Fruit fly (Drosophila melanogaster): ENCODE measurements around the gene MEP-1.

Gene MEP-1

DNA sequence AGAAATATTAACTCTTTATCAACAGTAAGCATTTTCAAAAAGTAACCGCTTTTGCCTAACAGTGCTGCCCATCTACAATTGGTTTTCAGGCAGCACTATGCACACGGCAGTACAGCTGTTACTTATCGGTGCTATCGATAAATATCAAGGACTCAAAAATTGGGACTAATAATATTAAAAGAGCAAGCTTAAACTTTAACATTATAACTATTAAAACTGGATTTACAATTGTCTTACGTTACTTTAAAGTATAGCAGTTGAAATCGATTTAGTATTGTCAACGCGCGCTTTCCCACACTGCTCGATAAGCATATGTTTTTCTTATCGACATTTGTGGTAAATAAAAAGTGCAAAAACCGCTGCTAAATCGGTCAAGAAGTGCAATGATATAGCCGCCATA, at the start of gene MEP-1, which contains the start of gene CG42245:
Gene MEP-1 (plus strand): TSS at position 310 of the 400 bp plus-strand sequence.
Gene CG42245 (plus strand): TSS at position 310 of the 400 bp plus-strand sequence.
- TF ChIP-seq CG8478 (optimal IDR thresholded peaks at IDR 0.05) = no peak
- no peak for TF ChIP-seq usp (GFP tag; optimal IDR thresholded peaks at IDR 0.05)
- TF ChIP-seq EcR (GFP tag; optimal IDR thresholded peaks at IDR 0.05) = no peak
- TF ChIP-seq pan (optimal IDR thresholded peaks at IDR 0.05) = no peak
- TF ChIP-seq Dll (optimal IDR thresholded peaks at IDR 0.05) = no peak
- TF ChIP-seq psq (optimal IDR thresholded peaks at IDR 0.05) = no peak

DNA sequence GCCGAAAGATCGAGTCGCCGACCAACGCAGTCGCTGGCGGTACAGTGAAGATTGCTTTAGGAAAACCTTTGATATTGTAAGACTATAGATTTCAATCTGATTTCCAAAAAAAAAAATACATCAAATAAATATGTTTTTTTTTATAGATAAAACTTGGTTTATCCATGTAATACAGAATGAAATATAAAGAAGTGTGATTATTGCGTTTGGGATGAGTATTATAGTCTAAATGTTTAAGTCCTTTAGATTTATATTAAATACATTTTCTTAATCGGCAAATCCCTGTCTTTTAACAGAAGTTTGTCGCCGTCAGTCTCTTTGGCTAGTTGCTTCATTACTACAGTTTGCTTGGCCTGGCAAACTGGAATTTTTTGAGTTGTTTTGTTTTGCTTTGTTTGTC, 49.7 kb upstream of the MEP-1 start:
- no peak for TF ChIP-seq CG8478 (optimal IDR thresholded peaks at IDR 0.05)
- TF ChIP-seq EcR (GFP tag; optimal IDR thresholded peaks at IDR 0.05) = no peak
- no peak for TF ChIP-seq pan (optimal IDR thresholded peaks at IDR 0.05)
- no peak for TF ChIP-seq Dll (optimal IDR thresholded peaks at IDR 0.05)
- no peak for TF ChIP-seq psq (optimal IDR thresholded peaks at IDR 0.05)
- no peak for TF ChIP-seq usp (GFP tag; optimal IDR thresholded peaks at IDR 0.05)

DNA sequence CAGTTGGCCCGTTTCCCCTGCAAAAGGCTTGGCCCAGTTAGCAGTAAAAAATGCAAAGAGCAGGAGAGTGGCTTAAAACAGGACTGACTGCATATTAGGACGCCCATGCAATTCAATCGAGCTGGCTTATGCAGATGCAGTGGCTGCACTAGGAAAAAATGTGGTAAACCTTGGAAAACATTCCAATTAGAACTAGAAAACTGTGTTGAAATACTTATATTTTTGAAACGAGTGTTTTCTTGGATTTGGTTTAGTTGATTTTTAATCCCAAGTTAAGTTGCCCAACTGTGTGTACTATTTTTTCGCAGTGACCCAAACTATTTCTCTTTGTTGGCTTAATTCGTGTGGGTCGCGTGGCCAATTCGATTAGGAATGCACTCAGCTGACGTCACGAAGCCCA, 49.2 kb upstream of the MEP-1 start:
- TF ChIP-seq Dll (optimal IDR thresholded peaks at IDR 0.05) (no peak), psq (optimal IDR thresholded peaks at IDR 0.05) (no peak), CG8478 (optimal IDR thresholded peaks at IDR 0.05) (no peak), EcR (GFP tag; optimal IDR thresholded peaks at IDR 0.05) (no peak), pan (optimal IDR thresholded peaks at IDR 0.05) (no peak), usp (GFP tag; optimal IDR thresholded peaks at IDR 0.05) (no peak)

DNA sequence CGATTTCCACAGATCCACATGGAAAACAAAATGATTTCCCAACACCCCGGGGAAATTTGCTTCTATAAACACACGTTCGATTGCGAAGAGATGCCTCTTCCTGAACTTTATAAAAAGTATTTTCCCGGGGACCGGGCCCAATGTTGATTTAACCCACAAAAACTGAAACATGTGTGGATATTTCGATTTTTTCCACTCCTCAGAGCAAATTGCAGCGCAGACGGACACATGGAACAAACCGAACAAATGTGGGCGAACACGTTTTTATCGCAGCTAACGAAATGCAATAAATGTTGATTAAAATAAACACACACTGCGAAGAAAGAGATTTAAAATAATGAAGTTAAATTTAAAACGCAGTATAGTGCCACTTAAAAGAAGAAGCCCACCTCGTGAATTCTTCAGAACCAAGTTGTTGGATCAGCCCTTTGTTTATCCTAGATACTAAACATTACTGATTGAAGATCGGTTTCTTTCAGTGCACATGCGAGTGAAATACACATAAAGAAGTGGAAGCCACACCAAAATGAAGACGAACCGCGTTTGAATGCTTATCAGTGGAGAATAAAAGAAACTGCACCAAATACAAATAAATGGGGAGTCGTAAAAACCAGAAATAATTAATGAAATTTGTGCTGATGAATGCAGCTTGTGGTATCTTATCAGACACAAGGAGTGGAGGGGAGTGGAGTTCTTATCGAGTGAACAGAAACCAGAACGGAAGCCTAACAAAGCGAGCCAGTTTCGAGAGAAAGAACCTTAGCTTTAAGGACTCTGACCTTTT, 48.6 kb upstream of the MEP-1 start:
- TF ChIP-seq usp (GFP tag; optimal IDR thresholded peaks at IDR 0.05) (no peak), EcR (GFP tag; optimal IDR thresholded peaks at IDR 0.05) (peak in 1 of 2 experiments; percentile 42)

DNA sequence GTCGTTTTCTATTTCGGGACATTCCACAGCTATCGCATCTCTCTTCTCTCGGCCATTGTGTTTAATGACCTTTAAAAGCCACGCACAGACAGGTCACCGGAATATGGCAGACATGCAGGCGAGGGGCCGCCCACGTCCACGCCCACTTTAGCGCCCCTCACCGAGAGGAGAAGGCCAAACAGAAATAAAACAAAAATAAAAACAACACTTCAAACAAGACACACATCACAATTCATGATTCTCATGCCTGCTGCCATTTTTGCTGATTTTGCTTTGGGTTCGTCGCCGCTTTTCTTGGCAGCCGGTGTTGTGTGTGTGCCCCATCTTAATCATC, 48.0 kb upstream of the MEP-1 start:
- TF ChIP-seq EcR (GFP tag; optimal IDR thresholded peaks at IDR 0.05) = peak in 1 of 2 experiments; percentile 60
- no peak for TF ChIP-seq usp (GFP tag; optimal IDR thresholded peaks at IDR 0.05)

DNA sequence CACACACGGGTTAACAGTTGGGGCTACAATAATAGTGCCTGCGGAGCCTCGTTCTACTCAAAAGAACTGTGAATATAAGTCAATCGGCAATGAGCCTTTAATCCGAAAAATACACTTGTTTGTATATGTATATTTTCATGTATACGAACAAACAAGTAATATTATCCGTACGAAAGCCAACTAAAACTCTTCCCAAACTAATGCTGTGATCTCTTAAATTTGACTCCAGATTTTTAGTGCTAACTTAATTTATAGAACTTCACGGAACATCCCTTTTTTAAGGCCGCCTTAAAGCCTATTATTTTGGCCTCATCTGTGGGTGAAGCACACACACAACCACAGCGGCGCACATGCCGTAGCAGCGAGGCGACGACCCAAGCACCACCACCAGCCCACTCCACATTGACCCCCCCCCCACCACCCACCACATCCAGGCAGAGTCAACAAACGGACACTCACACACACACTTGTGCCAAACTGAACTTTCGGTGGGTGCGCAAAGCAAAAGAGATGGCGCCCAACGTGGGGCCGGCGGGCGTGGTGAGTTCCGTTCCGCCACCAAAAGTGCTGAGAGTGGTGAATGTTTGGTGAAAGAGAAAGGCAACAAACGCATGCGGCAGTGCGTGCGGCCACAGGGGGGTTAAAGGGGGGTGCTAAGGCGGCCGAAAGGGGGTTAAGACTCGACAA, 47.3 kb upstream of the MEP-1 start:
- peak in 1 of 2 experiments; percentile 59 for TF ChIP-seq EcR (GFP tag; optimal IDR thresholded peaks at IDR 0.05)
- no peak for TF ChIP-seq CG8478 (optimal IDR thresholded peaks at IDR 0.05)
- TF ChIP-seq pan (optimal IDR thresholded peaks at IDR 0.05) = no peak
- no peak for TF ChIP-seq usp (GFP tag; optimal IDR thresholded peaks at IDR 0.05)
- TF ChIP-seq psq (optimal IDR thresholded peaks at IDR 0.05) = no peak
- TF ChIP-seq Dll (optimal IDR thresholded peaks at IDR 0.05) = no peak

DNA sequence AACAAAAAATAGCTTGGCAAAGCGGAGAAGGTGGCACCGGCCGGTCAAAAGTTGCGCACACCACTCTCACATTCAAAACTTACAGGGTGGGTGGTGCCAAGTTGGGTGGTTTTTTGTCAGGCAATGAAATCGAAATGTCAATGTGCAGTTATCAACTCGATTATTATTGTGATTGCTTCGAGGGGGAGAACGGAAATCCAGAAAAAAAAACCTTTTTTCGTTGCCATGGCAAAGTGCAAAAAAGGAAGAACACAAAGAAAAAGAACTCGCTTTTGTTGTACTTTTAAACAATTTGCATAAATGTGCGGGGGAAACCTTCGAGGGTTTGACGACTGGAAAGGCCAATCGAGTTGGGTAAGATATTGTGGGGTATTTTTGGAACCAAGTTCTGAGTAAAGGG, 46.7 kb upstream of the MEP-1 start:
- TF ChIP-seq psq (optimal IDR thresholded peaks at IDR 0.05) (no peak), CG8478 (optimal IDR thresholded peaks at IDR 0.05) (no peak), EcR (GFP tag; optimal IDR thresholded peaks at IDR 0.05) (no peak), usp (GFP tag; optimal IDR thresholded peaks at IDR 0.05) (no peak), pan (optimal IDR thresholded peaks at IDR 0.05) (no peak), Dll (optimal IDR thresholded peaks at IDR 0.05) (no peak)

DNA sequence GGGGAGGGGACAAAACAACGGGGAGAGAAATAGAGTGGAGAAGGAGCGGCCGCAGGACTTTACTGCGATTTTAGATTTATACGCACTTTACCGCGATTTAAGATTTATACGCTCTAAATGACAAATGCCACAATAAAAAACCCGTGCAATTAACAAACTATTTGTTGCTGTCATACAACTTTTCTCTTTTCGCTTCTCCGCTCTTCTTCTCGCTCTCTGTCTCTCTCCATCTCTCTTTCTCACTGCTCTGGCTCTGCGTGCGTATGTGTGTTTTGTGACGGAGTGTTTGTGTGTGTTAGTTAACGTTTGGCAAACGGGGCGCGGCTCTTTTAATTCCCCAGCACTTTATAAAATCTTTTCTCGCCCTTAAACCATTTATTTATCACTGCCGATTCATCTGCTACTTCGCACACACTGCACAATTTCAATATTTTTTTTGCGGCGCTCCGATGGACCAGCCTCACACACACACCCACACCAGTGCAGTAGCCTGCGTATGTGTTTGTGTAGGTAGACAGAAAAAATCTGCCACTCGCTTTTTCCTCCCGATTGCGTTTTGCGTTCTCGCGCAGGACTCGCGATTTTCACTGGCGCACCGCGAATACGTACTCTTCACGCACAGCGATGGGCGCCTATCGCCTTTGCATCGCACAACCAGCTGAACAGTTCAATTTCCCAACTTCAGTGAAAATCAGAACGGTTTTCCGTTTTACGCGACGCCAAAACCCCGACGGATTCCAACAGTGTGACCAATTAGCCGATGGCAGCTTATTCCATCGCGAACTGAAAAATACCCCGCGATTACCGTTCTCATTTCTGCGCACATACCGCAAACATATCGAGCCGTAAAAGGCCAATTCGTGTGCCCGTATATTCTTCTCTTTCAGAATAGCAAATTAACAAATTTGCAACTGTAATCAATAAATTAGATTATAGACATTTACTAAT, 45.4 kb upstream of the MEP-1 start, which contains the start of gene msn:
Gene msn (minus strand): TSS at position 747 of the 948 bp plus-strand sequence.
- TF ChIP-seq psq (optimal IDR thresholded peaks at IDR 0.05) = no peak
- peak; percentile 7 for TF ChIP-seq CG8478 (optimal IDR thresholded peaks at IDR 0.05)
- TF ChIP-seq usp (GFP tag; optimal IDR thresholded peaks at IDR 0.05) = no peak
- TF ChIP-seq pan (optimal IDR thresholded peaks at IDR 0.05) = no peak

DNA sequence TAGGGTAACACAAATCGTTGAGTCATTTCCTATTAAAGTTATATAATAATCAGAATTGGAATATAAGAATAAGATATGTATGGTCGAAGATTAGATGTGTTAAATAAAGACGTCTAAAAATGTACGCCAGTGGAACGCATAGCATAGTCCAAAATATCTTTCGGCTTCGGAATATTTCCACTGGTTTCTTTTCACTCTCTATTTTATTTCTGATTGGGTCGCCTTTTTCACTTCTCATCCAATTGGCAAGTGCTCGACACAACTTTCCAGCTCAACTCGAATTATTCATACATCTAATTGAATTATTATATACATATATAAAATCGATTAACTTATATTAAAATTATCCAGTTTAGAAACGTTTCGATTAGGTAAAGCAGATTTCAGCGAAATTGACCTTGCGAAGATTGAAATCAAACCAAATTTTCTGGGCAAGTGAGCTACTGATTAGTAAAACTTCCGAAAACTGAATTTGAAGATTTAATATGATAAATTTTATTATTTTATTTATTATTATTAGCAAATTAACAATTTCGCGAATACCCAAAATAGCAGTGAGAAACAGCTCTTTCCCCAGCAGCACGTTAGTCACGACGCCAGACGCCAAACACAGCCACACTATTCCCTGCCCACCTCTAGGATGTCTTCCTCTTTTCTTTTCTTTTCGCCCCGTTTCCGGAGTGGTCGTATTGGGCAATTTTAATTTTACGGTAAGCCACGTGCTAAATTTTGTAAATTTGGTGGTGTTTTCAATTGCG, 44.5 kb upstream of the MEP-1 start, which contains the start of gene RpL8:
Gene RpL8 (plus strand): TSS at position 653 of the 758 bp plus-strand sequence.
- TF ChIP-seq CG8478 (optimal IDR thresholded peaks at IDR 0.05) (no peak), usp (GFP tag; optimal IDR thresholded peaks at IDR 0.05) (no peak), pan (optimal IDR thresholded peaks at IDR 0.05) (no peak), EcR (GFP tag; optimal IDR thresholded peaks at IDR 0.05) (no peak), Dll (optimal IDR thresholded peaks at IDR 0.05) (no peak), psq (optimal IDR thresholded peaks at IDR 0.05) (no peak)

DNA sequence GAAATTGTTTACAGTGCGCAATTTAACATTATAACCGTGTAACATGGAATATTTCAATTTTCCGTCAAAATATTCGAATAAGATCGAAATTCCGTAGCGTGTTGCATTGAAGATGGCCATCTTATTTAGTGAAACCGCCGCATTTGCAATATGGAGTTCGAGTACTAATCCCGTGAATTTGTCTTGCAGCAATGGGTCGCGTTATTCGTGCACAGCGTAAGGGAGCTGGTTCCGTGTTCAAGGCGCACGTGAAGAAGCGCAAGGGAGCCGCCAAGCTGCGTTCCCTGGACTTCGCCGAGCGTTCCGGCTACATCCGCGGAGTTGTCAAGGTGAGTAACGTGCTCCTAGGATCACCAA, 44.0 kb upstream of the MEP-1 start:
- TF ChIP-seq usp (GFP tag; optimal IDR thresholded peaks at IDR 0.05) (no peak), EcR (GFP tag; optimal IDR thresholded peaks at IDR 0.05) (no peak), psq (optimal IDR thresholded peaks at IDR 0.05) (no peak), CG8478 (optimal IDR thresholded peaks at IDR 0.05) (no peak), Dll (optimal IDR thresholded peaks at IDR 0.05) (no peak), pan (optimal IDR thresholded peaks at IDR 0.05) (no peak)

DNA sequence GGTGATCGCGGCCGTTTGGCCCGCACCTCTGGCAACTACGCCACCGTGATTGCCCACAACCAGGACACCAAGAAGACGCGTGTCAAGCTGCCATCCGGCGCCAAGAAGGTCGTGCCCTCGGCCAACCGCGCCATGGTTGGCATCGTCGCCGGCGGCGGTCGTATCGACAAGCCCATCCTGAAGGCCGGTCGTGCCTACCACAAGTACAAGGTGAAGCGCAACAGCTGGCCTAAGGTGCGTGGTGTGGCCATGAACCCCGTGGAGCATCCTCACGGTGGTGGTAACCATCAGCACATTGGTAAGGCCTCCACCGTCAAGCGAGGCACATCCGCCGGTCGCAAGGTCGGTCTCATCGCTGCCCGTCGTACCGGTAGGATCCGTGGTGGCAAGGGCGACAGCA, 43.2 kb upstream of the MEP-1 start:
- no peak for TF ChIP-seq psq (optimal IDR thresholded peaks at IDR 0.05)
- TF ChIP-seq CG8478 (optimal IDR thresholded peaks at IDR 0.05) = no peak
